Fruit fly (Drosophila melanogaster): ENCODE measurements around the gene CG6216.
A peak's percentile ranks its signal among the peaks of the same experiment; 100 is the strongest.
"Not testable (repeated sequence)": the region's sequence is repeated elsewhere in the genome, so short reads cannot be mapped to it uniquely, and the experiment has no call there.

CG6216 gene

dm6 chr3L:11134886-11135285 lies 15.7 kb downstream of the CG6216 start, which contains the start of gene CG14143:
Gene CG14143, plus strand, starts transcription at chr3L:11134987.
- TF ChIP-seq Mnt, CG1620, Hr96 (GFP tag; optimal IDR thresholded peaks at IDR 0.05): not testable (repeated sequence)

DNA sequence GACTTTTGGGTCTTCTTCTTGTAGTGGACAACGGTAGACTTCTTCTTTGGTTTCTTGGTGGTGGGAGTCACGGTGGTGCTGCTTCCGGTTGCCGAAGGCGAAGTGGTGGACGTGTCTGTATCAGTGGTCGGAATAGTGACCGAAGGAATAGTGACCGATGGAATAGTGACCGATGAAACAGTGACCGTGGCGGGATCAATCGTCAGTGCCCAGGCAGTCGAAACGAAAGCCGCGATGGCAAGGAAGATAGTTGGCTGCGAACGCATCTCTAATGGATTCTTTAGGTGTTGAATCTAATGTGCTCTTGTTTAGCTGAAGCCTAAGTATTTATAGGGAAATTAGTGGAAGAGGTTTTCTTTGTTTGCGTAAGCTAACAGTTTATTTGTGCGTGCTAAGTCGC lies 18.5 kb downstream of the CG6216 start, which contains the start of gene CG32074:
TSS of gene CG32074 (minus strand) at position 268 of the 400 bp plus-strand sequence.
- TF ChIP-seq bab1 (GFP tag; optimal IDR thresholded peaks at IDR 0.05); toe (GFP tag; optimal IDR thresholded peaks at IDR 0.05); CG33017 (tag; optimal IDR thresholded peaks at IDR 0.05): not testable (repeated sequence)

DNA sequence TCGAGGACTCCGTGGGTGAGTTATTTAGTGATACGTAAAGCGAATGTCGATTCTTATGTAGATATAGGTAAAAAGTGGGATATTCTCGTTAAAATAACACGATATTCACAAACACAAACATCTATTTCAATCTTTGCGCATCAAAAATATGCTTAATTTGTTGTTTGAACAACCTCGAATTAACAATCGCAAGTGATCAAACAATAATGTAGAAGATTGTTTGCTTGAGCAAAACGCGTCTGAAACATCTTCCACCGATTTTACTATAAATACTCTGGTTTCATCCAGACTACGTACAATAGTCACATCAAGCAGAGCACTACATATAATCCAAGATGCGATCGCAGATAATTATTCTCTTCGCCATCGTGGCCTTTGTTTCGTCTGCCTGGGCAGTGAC lies 20.1 kb downstream of the CG6216 start, which contains the start of gene nol:
TSS of gene nol (plus strand) at position 301 of the 400 bp plus-strand sequence.
- TF ChIP-seq ovo (GFP tag; optimal IDR thresholded peaks at IDR 0.05) (no peak), kay (GFP tag; ENCODE audit: borderline replicate concordance) (no peak), CG7045 (GFP tag; optimal IDR thresholded peaks at IDR 0.05) (no peak), pad (GFP tag; optimal IDR thresholded peaks at IDR 0.05) (no peak), CG14711 (tag; optimal IDR thresholded peaks at IDR 0.05) (no peak), CG11617 (GFP tag; optimal IDR thresholded peaks at IDR 0.05) (no peak), Hr96 (GFP tag; optimal IDR thresholded peaks at IDR 0.05) (no peak), cic (GFP tag; optimal IDR thresholded peaks at IDR 0.05) (no peak), Clk (GFP tag; optimal IDR thresholded peaks at IDR 0.05) (no peak), bab1 (GFP tag; optimal IDR thresholded peaks at IDR 0.05) (no peak), CG33017 (tag; optimal IDR thresholded peaks at IDR 0.05) (no peak), Crg-1 (GFP tag; optimal IDR thresholded peaks at IDR 0.05) (no peak), CG1620 (GFP tag; optimal IDR thresholded peaks at IDR 0.05) (no peak)

DNA sequence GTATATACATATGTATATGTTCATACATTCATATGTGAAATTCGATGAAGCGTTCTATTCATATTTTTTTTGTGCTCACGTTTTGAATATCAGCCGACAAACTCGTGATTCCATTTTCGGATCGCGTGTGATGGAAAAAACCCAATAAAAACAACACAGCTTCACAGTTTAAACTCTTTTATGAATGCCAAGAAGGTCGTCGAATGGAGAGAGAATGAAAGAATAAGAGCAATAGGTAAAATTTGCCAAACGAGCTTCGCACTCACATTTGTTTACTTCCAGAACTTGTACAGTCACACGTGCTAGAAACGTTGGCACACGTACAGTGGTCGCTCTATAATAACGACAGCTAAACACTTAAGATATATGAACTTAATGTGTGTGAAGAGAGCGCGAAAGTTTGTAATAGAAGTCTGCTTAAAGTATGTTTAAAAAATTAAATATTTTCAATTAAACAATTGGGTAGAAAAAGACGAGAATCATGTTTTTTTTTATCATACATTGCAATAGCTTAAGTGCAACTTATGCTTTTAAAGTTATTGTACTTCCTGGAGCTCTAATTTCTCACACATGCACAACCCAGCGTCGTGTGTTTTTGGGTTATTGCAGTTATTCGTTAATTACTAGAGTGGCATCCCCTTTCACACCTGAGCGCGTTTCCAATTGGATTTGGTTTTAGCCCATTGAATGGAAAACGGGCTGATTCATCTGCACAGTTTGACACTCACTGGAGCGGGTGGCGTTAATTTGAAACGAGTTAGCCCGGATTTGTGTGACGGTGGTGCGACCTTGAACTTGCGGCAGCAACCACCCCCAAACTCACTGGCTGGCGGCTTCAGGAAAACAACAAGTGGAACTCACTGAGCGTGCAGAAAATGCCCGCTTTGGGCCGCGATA lies 24.7 kb downstream of the CG6216 start:
- no peak for TF ChIP-seq kay (GFP tag; ENCODE audit: borderline replicate concordance)
- TF ChIP-seq CG14711 (tag; optimal IDR thresholded peaks at IDR 0.05), result peak; percentile 33
- TF ChIP-seq Clk (GFP tag; optimal IDR thresholded peaks at IDR 0.05), result no peak
- TF ChIP-seq ovo (GFP tag; optimal IDR thresholded peaks at IDR 0.05), result no peak
- TF ChIP-seq CG5204 (GFP tag; optimal IDR thresholded peaks at IDR 0.05), result no peak
- no peak for TF ChIP-seq toe (GFP tag; optimal IDR thresholded peaks at IDR 0.05)
- TF ChIP-seq bab1 (GFP tag; optimal IDR thresholded peaks at IDR 0.05), result peak; percentile 58
- TF ChIP-seq Hr96 (GFP tag; optimal IDR thresholded peaks at IDR 0.05), result no peak
- no peak for TF ChIP-seq CG7045 (GFP tag; optimal IDR thresholded peaks at IDR 0.05)
- TF ChIP-seq tj (GFP tag; optimal IDR thresholded peaks at IDR 0.05), result no peak
- TF ChIP-seq CG11617 (GFP tag; optimal IDR thresholded peaks at IDR 0.05), result no peak
- no peak for TF ChIP-seq CG1620 (GFP tag; optimal IDR thresholded peaks at IDR 0.05)
- TF ChIP-seq Mnt (GFP tag; optimal IDR thresholded peaks at IDR 0.05), result peak; percentile 3

DNA sequence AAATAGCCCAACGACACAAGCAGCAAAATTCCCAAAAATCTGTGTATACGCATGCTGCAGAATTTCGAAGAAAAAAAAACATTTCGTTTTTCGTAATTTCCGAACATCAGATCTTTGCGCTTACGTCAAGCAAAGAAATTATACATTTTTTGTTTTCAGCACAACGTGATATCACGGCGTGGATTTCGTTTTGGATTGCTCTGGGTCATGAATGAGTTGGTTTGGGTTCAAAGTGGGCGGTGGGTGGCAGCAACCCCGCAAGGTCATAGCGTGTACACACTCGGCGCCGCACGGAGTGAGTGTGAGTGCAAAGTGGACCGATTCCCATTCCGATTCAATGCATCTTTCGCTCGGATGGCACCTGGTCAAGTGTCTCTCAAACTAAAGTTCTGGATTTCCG lies 25.7 kb downstream of the CG6216 start:
- TF ChIP-seq ovo (GFP tag; optimal IDR thresholded peaks at IDR 0.05), result no peak
- no peak for TF ChIP-seq CG14711 (tag; optimal IDR thresholded peaks at IDR 0.05)
- no peak for TF ChIP-seq Mnt (GFP tag; optimal IDR thresholded peaks at IDR 0.05)
- no peak for TF ChIP-seq toe (GFP tag; optimal IDR thresholded peaks at IDR 0.05)
- TF ChIP-seq Clk (GFP tag; optimal IDR thresholded peaks at IDR 0.05), result no peak
- TF ChIP-seq bab1 (GFP tag; optimal IDR thresholded peaks at IDR 0.05), result no peak
- TF ChIP-seq kay (GFP tag; ENCODE audit: borderline replicate concordance), result no peak
- TF ChIP-seq cic (GFP tag; optimal IDR thresholded peaks at IDR 0.05), result no peak
- no peak for TF ChIP-seq CG11617 (GFP tag; optimal IDR thresholded peaks at IDR 0.05)
- no peak for TF ChIP-seq CG5204 (GFP tag; optimal IDR thresholded peaks at IDR 0.05)
- no peak for TF ChIP-seq CG33017 (tag; optimal IDR thresholded peaks at IDR 0.05)
- no peak for TF ChIP-seq Crg-1 (GFP tag; optimal IDR thresholded peaks at IDR 0.05)
- no peak for TF ChIP-seq CG12768 (GFP tag; optimal IDR thresholded peaks at IDR 0.05)
- TF ChIP-seq tj (GFP tag; optimal IDR thresholded peaks at IDR 0.05), result no peak
- TF ChIP-seq cnc (optimal IDR thresholded peaks at IDR 0.05), result no peak
- TF ChIP-seq CG7045 (GFP tag; optimal IDR thresholded peaks at IDR 0.05), result no peak
- no peak for TF ChIP-seq CG7101 (tag; optimal IDR thresholded peaks at IDR 0.05)
- TF ChIP-seq pad (GFP tag; optimal IDR thresholded peaks at IDR 0.05), result no peak

DNA sequence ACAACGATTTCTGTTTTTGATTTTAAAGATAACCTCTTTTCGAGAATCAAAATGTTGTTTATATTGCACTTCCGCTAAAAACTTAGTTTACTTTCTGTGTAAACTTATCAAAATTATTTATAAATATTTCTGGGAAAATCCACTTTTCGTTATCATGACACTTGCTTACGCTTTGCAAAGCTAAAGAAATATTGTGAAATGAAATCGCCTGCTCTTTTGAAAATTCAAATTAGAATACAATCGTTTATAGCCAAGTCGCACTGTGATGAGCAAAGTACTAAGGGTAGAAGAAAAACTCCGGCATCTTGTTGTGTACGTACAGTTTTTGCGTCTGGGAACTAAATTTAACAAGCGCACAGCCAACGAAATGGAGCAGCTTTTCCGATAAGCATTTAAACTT lies 26.1 kb downstream of the CG6216 start:
- TF ChIP-seq kay (GFP tag; ENCODE audit: borderline replicate concordance), result no peak
- TF ChIP-seq cic (GFP tag; optimal IDR thresholded peaks at IDR 0.05), result no peak
- TF ChIP-seq CG7101 (tag; optimal IDR thresholded peaks at IDR 0.05), result no peak
- TF ChIP-seq Mnt (GFP tag; optimal IDR thresholded peaks at IDR 0.05), result no peak
- no peak for TF ChIP-seq CG11617 (GFP tag; optimal IDR thresholded peaks at IDR 0.05)
- no peak for TF ChIP-seq Crg-1 (GFP tag; optimal IDR thresholded peaks at IDR 0.05)
- TF ChIP-seq ovo (GFP tag; optimal IDR thresholded peaks at IDR 0.05), result no peak
- no peak for TF ChIP-seq Hr96 (GFP tag; optimal IDR thresholded peaks at IDR 0.05)
- TF ChIP-seq Clk (GFP tag; optimal IDR thresholded peaks at IDR 0.05), result no peak
- TF ChIP-seq bab1 (GFP tag; optimal IDR thresholded peaks at IDR 0.05), result no peak
- no peak for TF ChIP-seq CG33017 (tag; optimal IDR thresholded peaks at IDR 0.05)
- no peak for TF ChIP-seq CG14711 (tag; optimal IDR thresholded peaks at IDR 0.05)
- TF ChIP-seq pad (GFP tag; optimal IDR thresholded peaks at IDR 0.05), result no peak
- TF ChIP-seq CG7045 (GFP tag; optimal IDR thresholded peaks at IDR 0.05), result no peak
- no peak for TF ChIP-seq tj (GFP tag; optimal IDR thresholded peaks at IDR 0.05)
- TF ChIP-seq CG1620 (GFP tag; optimal IDR thresholded peaks at IDR 0.05), result no peak
- no peak for TF ChIP-seq cnc (optimal IDR thresholded peaks at IDR 0.05)
- no peak for TF ChIP-seq toe (GFP tag; optimal IDR thresholded peaks at IDR 0.05)

Data from whole organism, adult.